Worm (Caenorhabditis elegans) whole organism, L1 larva: ENCODE results near the gene nra-4.

Source experiments
- F16B12.6 ChIP-seq: fragments of 150-350 bp; optimal IDR thresholded peaks from 2 replicates; lab custom pipeline; 2014; ENCODE audit warnings: missing biosample characterization, missing genetic modification characterization
- ama-1 ChIP-seq: fragments of 150-350 bp; optimal IDR thresholded peaks from 2 replicates; lab custom pipeline; 2014
- ceh-63 ChIP-seq: fragments of 200-800 bp; sonication (Bioruptor generic); optimal IDR thresholded peaks from 2 replicates; lab custom pipeline; 2018; ENCODE audit warnings: mild to moderate bottlenecking, missing genetic modification characterization, missing compliant biosample characterization
- ceh-88 ChIP-seq: fragments of 200-800 bp; sonication (Bioruptor generic); IDR thresholded peaks from 2 replicates; pipeline ENCODE4 v1.3.6; 2022; ENCODE audit warnings: missing genetic modification characterization, missing compliant biosample characterization
- dsc-1 ChIP-seq: sonication (generic microtip); optimal IDR thresholded peaks from 2 replicates; lab custom pipeline; 2016; ENCODE audit warnings: mild to moderate bottlenecking, missing genetic modification characterization, missing compliant biosample characterization
- egl-13 ChIP-seq: sonication (generic microtip); optimal IDR thresholded peaks from 2 replicates; lab custom pipeline; 2016; ENCODE audit warnings: missing genotype, missing genetic modification reagents, missing genetic modification characterization, missing compliant biosample characterization
- fkh-10 ChIP-seq: sonication (generic microtip); optimal IDR thresholded peaks from 2 replicates; lab custom pipeline; 2017; ENCODE audit warnings: missing biosample characterization, missing genetic modification reagents, missing genetic modification characterization
- fkh-8 ChIP-seq: sonication (generic microtip); optimal IDR thresholded peaks from 2 replicates; lab custom pipeline; 2016; ENCODE audit warnings: mild to moderate bottlenecking, missing genetic modification characterization, missing compliant biosample characterization
- grh-1 ChIP-seq: fragments of 200-800 bp; sonication (Bioruptor generic); IDR thresholded peaks from 2 replicates; pipeline ENCODE4 v1.3.6; 2022; ENCODE audit warnings: missing genetic modification reagents, missing genetic modification characterization, missing compliant biosample characterization
- hlh-4 ChIP-seq: sonication (generic microtip); optimal IDR thresholded peaks from 2 replicates; lab custom pipeline; 2016; ENCODE audit warnings: mild to moderate bottlenecking, missing genetic modification characterization, missing compliant biosample characterization
- isw-1 ChIP-seq: fragments of 200-800 bp; sonication (Bioruptor generic); IDR thresholded peaks from 2 replicates; pipeline ENCODE4 v1.3.6; 2022; ENCODE audit warnings: missing genetic modification characterization, missing compliant biosample characterization
- lin-13 ChIP-seq: fragments of 150-350 bp; optimal IDR thresholded peaks from 2 replicates; lab custom pipeline; 2014; ENCODE audit warnings: missing biosample characterization, missing genetic modification reagents, missing genetic modification characterization
- lin-15B ChIP-seq: fragments of 150-350 bp; sonication (generic microtip); optimal IDR thresholded peaks from 3 replicates; lab custom pipeline; 2014; ENCODE audit warnings: missing biosample characterization, missing genetic modification characterization
- lin-35 ChIP-seq, 2 experiments: fragments of 150-350 bp; optimal IDR thresholded peaks; 2 replicates each; lab custom pipeline; 2014; ENCODE audit warnings: missing biosample characterization in 2 of 2, missing genetic modification characterization in 2 of 2, missing genetic modification reagents in 2 of 2
- lsy-2 ChIP-seq, 2 experiments: fragments of 150-350 bp; optimal IDR thresholded peaks; 2 replicates each; lab custom pipeline; 2014; ENCODE audit warnings: missing biosample characterization in 2 of 2, missing genetic modification characterization in 2 of 2
- mdl-1 ChIP-seq, 2 experiments: fragments of 150-350 bp; optimal IDR thresholded peaks; 2 replicates each; lab custom pipeline; 2014 to 2017; ENCODE audit warnings: missing biosample characterization in 2 of 2, missing genetic modification characterization in 2 of 2, inconsistent platforms in 1 of 2
- mef-2 ChIP-seq: fragments of 150-350 bp; optimal IDR thresholded peaks from 2 replicates; lab custom pipeline; 2014; ENCODE audit warnings: missing biosample characterization, missing genetic modification characterization
- nhr-11 ChIP-seq: fragments of 150-350 bp; optimal IDR thresholded peaks from 2 replicates; lab custom pipeline; 2014; ENCODE audit warnings: missing biosample characterization, missing genetic modification characterization
- nhr-19 ChIP-seq: fragments of 200-800 bp; sonication (Bioruptor generic); conservative IDR thresholded peaks from 2 replicates; pipeline ENCODE4 v1.3.6; 2022; ENCODE audit warnings: missing genetic modification characterization, missing compliant biosample characterization
- nhr-20 ChIP-seq: sonication (generic microtip); optimal IDR thresholded peaks from 2 replicates; lab custom pipeline; 2016; ENCODE audit warnings: mild to moderate bottlenecking, missing genetic modification characterization, missing compliant biosample characterization
- nhr-76 ChIP-seq: sonication (generic microtip); optimal IDR thresholded peaks from 2 replicates; lab custom pipeline; 2017; ENCODE audit warnings: missing biosample characterization, missing genetic modification characterization
- nhr-77 ChIP-seq: fragments of 150-350 bp; optimal IDR thresholded peaks from 2 replicates; lab custom pipeline; 2014; ENCODE audit warnings: missing biosample characterization, missing genetic modification characterization
- pax-3 ChIP-seq: fragments of 200-800 bp; sonication (Bioruptor generic); optimal IDR thresholded peaks from 2 replicates; lab custom pipeline; 2018; ENCODE audit warnings: mild to moderate bottlenecking, missing genetic modification characterization, moderate library complexity, missing compliant biosample characterization
- pqm-1 ChIP-seq: sonication (generic microtip); optimal IDR thresholded peaks from 3 replicates; lab custom pipeline; 2017; ENCODE audit warnings: missing biosample characterization, missing genetic modification characterization
- rnt-1 ChIP-seq: sonication (generic microtip); optimal IDR thresholded peaks from 2 replicates; lab custom pipeline; 2016; ENCODE audit warnings: mild to moderate bottlenecking, missing genetic modification characterization, moderate library complexity, missing compliant biosample characterization
- sox-4 ChIP-seq: sonication (generic microtip); optimal IDR thresholded peaks from 2 replicates; lab custom pipeline; 2016; ENCODE audit warnings: missing genetic modification characterization, missing compliant biosample characterization
- sptf-1 ChIP-seq: fragments of 150-350 bp; optimal IDR thresholded peaks from 2 replicates; lab custom pipeline; 2014; ENCODE audit warnings: missing biosample characterization, missing genetic modification characterization
- sup-37 ChIP-seq: fragments of 200-800 bp; sonication (Bioruptor generic); optimal IDR thresholded peaks from 2 replicates; lab custom pipeline; 2018; ENCODE audit warnings: mild to moderate bottlenecking, missing genetic modification characterization, missing compliant biosample characterization
- swsn-7 ChIP-seq: sonication (generic microtip); optimal IDR thresholded peaks from 2 replicates; lab custom pipeline; 2016; ENCODE audit warnings: missing genetic modification characterization, missing compliant biosample characterization
- tbx-2 ChIP-seq: sonication (generic microtip); optimal IDR thresholded peaks from 2 replicates; lab custom pipeline; 2016; ENCODE audit warnings: missing genetic modification characterization, missing compliant biosample characterization
- tlp-1 ChIP-seq: fragments of 150-350 bp; optimal IDR thresholded peaks from 2 replicates; lab custom pipeline; 2014; ENCODE audit warnings: missing biosample characterization, missing genetic modification characterization
- unc-30 ChIP-seq: sonication (generic microtip); optimal IDR thresholded peaks from 2 replicates; lab custom pipeline; 2017; ENCODE audit warnings: missing biosample characterization, missing genetic modification characterization
- unc-86 ChIP-seq: sonication (generic microtip); optimal IDR thresholded peaks from 2 replicates; lab custom pipeline; 2016; ENCODE audit warnings: missing genetic modification characterization, missing compliant biosample characterization
- unc-98 ChIP-seq: fragments of 200-800 bp; sonication (Bioruptor generic); IDR thresholded peaks from 2 replicates; pipeline ENCODE4 v1.3.6; 2022; ENCODE audit warnings: missing genetic modification characterization, missing compliant biosample characterization
- vab-15 ChIP-seq: sonication (generic microtip); optimal IDR thresholded peaks from 2 replicates; lab custom pipeline; 2017; ENCODE audit warnings: missing genotype, mild to moderate bottlenecking, missing genetic modification characterization, missing compliant biosample characterization
- zag-1 ChIP-seq: fragments of 150-350 bp; optimal IDR thresholded peaks from 2 replicates; lab custom pipeline; 2014; ENCODE audit warnings: missing biosample characterization, missing genetic modification characterization
- zip-4 ChIP-seq: fragments of 200-800 bp; sonication (Bioruptor generic); optimal IDR thresholded peaks from 2 replicates; lab custom pipeline; 2018; ENCODE audit warnings: mild to moderate bottlenecking, missing genetic modification characterization, moderate library complexity, missing compliant biosample characterization
- ztf-11 ChIP-seq, 2 experiments: sonication (generic microtip); optimal IDR thresholded peaks; 2 replicates each; lab custom pipeline; 2016 to 2017; ENCODE audit warnings: missing genetic modification characterization in 2 of 2, missing biosample characterization in 1 of 2, missing compliant biosample characterization in 1 of 2

nra-4 gene

DNA sequence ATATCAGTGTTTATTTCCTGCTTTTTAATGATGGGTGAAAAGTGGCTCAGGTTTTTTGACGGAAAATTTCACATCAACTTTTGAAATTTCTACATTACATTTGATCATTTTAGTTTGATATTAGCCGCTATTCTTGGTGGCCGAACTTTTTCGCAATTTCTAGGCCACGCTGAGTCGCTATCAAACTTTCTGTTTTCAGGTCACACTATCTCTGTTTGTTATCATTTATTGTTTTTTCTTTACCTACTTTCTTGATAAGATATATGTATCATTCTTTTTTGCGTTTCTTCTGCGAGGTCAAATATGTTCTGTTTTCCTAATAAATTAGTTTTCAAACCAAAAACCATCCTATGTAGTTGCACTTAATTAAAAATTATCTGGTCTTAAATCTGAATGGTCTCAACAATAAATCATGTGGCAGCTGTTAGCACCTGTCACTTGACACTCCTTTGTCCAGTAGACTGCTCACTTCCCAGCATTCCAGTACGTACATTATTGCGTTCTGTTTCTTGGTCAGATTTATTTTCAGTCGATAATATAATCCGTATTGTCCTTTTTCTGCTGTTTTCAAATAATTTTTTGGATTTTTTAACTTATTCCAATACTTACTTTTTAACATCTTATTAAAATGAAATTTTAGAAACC is 12.0 kb upstream of the nra-4 start (continued):
- no peak for TF ChIP-seq tlp-1
- no peak for TF ChIP-seq zip-4 (GFP tag; lab: Kevin White, UChicago)

- TF ChIP-seq ama-1 (no peak), egl-13 (no peak), fkh-10 (GFP tag; lab: Kevin White, UChicago) (no peak), ceh-63 (GFP tag; lab: Kevin White, UChicago) (no peak), nhr-76 (tag; lab: Kevin White, UChicago) (no peak), tbx-2 (tag; lab: Kevin White, UChicago) (no peak), lin-13 (GFP tag; lab: Kevin White, UChicago) (no peak), pqm-1 (tag; lab: Kevin White, UChicago) (no peak), nhr-11 (tag; lab: Kevin White, UChicago) (no peak), hlh-4 (tag; lab: Kevin White, UChicago) (no peak), tlp-1 (no peak), ceh-88 (GFP tag; lab: Robert Waterston, UW) (no peak), nhr-19 (GFP tag; lab: Robert Waterston, UW) (no peak), rnt-1 (tag; lab: Kevin White, UChicago) (no peak), sup-37 (no peak), lin-15B (no peak), sptf-1 (tag; lab: Kevin White, UChicago) (no peak), sox-4 (tag; lab: Kevin White, UChicago) (no peak)
Measured at ce11 chrV:1053385-1053784, 5.0 kb upstream of the nra-4 start.

- TF ChIP-seq rnt-1 (tag; lab: Kevin White, UChicago) = no peak
- TF ChIP-seq grh-1 (GFP tag; lab: Robert Waterston, UW) = no peak
- no peak for TF ChIP-seq nhr-77 (tag; lab: Kevin White, UChicago)
- TF ChIP-seq mef-2 (tag; lab: Kevin White, UChicago) = no peak
- no peak for TF ChIP-seq ztf-11 (tag; optimal IDR thresholded peaks at IDR 0.05; lab: Kevin White, UChicago)
- TF ChIP-seq pax-3 = no peak
- no peak for TF ChIP-seq F16B12.6 (tag; lab: Kevin White, UChicago)
- TF ChIP-seq fkh-8 (tag; lab: Kevin White, UChicago) = no peak
- no peak for TF ChIP-seq unc-98 (GFP tag; lab: Robert Waterston, UW)
- TF ChIP-seq nhr-20 (tag; lab: Kevin White, UChicago) = no peak
- no peak for TF ChIP-seq zag-1
- no peak for TF ChIP-seq lin-35 (GFP tag; optimal IDR thresholded peaks at IDR 0.05; lab: Kevin White, UChicago)
- no peak for TF ChIP-seq lsy-2 (tag; optimal IDR thresholded peaks at IDR 0.05; lab: Kevin White, UChicago)
- TF ChIP-seq isw-1 (GFP tag; lab: Robert Waterston, UW) = no peak
- TF ChIP-seq vab-15 = no peak
- TF ChIP-seq unc-86 (tag; lab: Kevin White, UChicago) = no peak
- TF ChIP-seq unc-30 = no peak
- TF ChIP-seq, all 84 proteins: peak for 0
Measured at ce11 chrV:1052559-1053064, 4.2 kb upstream of the nra-4 start, which contains the start of gene K10C9.4. Gene K10C9.4, minus strand, starts transcription at chrV:1053014.

DNA sequence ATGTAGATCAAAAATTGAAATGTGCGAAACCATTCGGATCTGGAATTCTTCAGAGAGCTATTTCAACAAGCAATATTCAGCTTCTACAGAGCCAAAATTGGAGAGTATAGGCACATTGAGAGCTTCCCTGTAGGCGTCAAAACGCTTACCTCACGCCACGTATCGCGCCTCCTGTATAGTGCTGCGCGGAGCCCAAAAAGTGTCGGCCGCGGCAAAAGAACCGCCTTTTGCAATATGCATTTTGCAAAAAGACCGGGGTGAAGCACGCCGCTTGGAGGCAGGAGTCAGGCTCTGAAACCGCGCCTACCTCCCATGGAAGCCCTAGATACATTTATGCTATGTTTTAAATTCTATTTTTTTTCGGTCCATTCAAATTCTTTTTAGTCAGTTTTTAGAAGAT is 3.3 kb upstream of the nra-4 start:
- TF ChIP-seq swsn-7 (tag; lab: Kevin White, UChicago) (no peak), nhr-11 (tag; lab: Kevin White, UChicago) (no peak), sox-4 (tag; lab: Kevin White, UChicago) (no peak), mdl-1 (tag; optimal IDR thresholded peaks at IDR 0.05; lab: Kevin White, UChicago) (no peak), dsc-1 (tag; lab: Kevin White, UChicago) (no peak), lin-15B (no peak), F16B12.6 (tag; lab: Kevin White, UChicago) (no peak), ceh-88 (GFP tag; lab: Robert Waterston, UW) (no peak)
